Worm (Caenorhabditis elegans) whole organism, L4/young adult: ENCODE measurements around the gene ZK697.14.

Source experiments
- W03F9.2 ChIP-seq: fragments of 150-350 bp; optimal IDR thresholded peaks from 2 replicates; lab custom pipeline; 2014; ENCODE audit warnings: missing biosample characterization, missing genetic modification characterization
- dao-5 ChIP-seq: sonication (generic microtip); optimal IDR thresholded peaks from 2 replicates; lab custom pipeline; 2016; ENCODE audit warnings: missing genotype, missing genetic modification characterization, moderate library complexity, missing compliant biosample characterization
- him-1 ChIP-seq: sonication (generic microtip); optimal IDR thresholded peaks from 2 replicates; lab custom pipeline; 2016; ENCODE audit warnings: missing genotype, missing genetic modification reagents, missing genetic modification characterization, missing compliant biosample characterization

- TF ChIP-seq W03F9.2 (tag; lab: Kevin White, UChicago) (no peak), him-1 (no peak), dao-5 (tag; lab: Kevin White, UChicago) (no peak)
Observed at ce11 chrV:1756856-1757255, 1.4 kb upstream of the ZK697.14 start, which contains the start of gene clec-204.
